Worm (Caenorhabditis elegans) whole organism, midembryonic: ENCODE data around the gene T10B5.7.

Source experiments
- T22C8.4 ChIP-seq: fragments of 200-800 bp; sonication (Bioruptor generic); IDR thresholded peaks from 2 replicates; pipeline ENCODE4 v1.3.6; 2022; ENCODE audit warnings: missing genetic modification characterization, missing compliant biosample characterization
- cog-1 ChIP-seq: sonication (generic microtip); optimal IDR thresholded peaks from 2 replicates; lab custom pipeline; 2016; ENCODE audit warnings: missing genetic modification characterization, missing compliant biosample characterization
- flt-1 ChIP-seq: fragments of 200-800 bp; sonication (Bioruptor generic); IDR thresholded peaks from 2 replicates; pipeline ENCODE4 v1.3.6; 2022; ENCODE audit warnings: missing genetic modification characterization, missing compliant biosample characterization
- klf-2 ChIP-seq: fragments of 200-800 bp; sonication (Bioruptor generic); conservative IDR thresholded peaks from 2 replicates; pipeline ENCODE4 v1.3.6; 2022; ENCODE audit warnings: missing genetic modification reagents, missing genetic modification characterization, missing compliant biosample characterization
- med-1 ChIP-seq: sonication (generic microtip); optimal IDR thresholded peaks from 2 replicates; lab custom pipeline; 2017; ENCODE audit warnings: missing genetic modification characterization, mild to moderate bottlenecking, missing compliant biosample characterization, antibody characterized with exemption, missing genetic modification reagents; ENCODE audit not compliant: insufficient read depth
- ref-1 ChIP-seq: fragments of 200-800 bp; sonication (Bioruptor generic); conservative IDR thresholded peaks from 2 replicates; pipeline ENCODE4 v1.3.6; 2022; ENCODE audit warnings: missing genetic modification reagents, missing genetic modification characterization, missing compliant biosample characterization
- tab-1 ChIP-seq: fragments of 200-800 bp; sonication (Bioruptor generic); IDR thresholded peaks from 2 replicates; pipeline ENCODE4 v1.3.6; 2022; ENCODE audit warnings: missing genetic modification characterization, missing compliant biosample characterization
- ztf-23 ChIP-seq: fragments of 200-800 bp; sonication (Bioruptor generic); IDR thresholded peaks from 2 replicates; pipeline ENCODE4 v1.3.6; 2022; ENCODE audit warnings: missing genetic modification reagents, missing genetic modification characterization, missing compliant biosample characterization
- ztf-29 ChIP-seq: fragments of 200-800 bp; sonication (Bioruptor generic); IDR thresholded peaks from 2 replicates; pipeline ENCODE4 v1.3.6; 2022; ENCODE audit warnings: missing genetic modification reagents, missing genetic modification characterization, missing compliant biosample characterization

ce11 chrV:1829973-1830372, 16.0 kb upstream of the T10B5.7 start, which contains the start of gene Y32G9B.1:
- no peak for TF ChIP-seq flt-1 (GFP tag; lab: Robert Waterston, UW)
- TF ChIP-seq ztf-29 (GFP tag; lab: Robert Waterston, UW), result no peak
- no peak for TF ChIP-seq klf-2 (GFP tag; lab: Robert Waterston, UW)
- TF ChIP-seq T22C8.4 (GFP tag; lab: Robert Waterston, UW), result no peak
- no peak for TF ChIP-seq cog-1 (tag; lab: Kevin White, UChicago)
- TF ChIP-seq med-1 (GFP tag; lab: Kevin White, UChicago), result no peak
- TF ChIP-seq tab-1 (GFP tag; lab: Robert Waterston, UW), result no peak
- TF ChIP-seq ref-1 (GFP tag; lab: Robert Waterston, UW), result no peak
- no peak for TF ChIP-seq ztf-23
